Fruit fly (Drosophila melanogaster): ENCODE data around the gene CG34307.

CG34307 gene

dm6 chr3R:11859103-11859502, 38.3 kb upstream of the CG34307 start:
- TF ChIP-seq spab (GFP tag; optimal IDR thresholded peaks at IDR 0.05) (peak; percentile 45), CG6808 (GFP tag; optimal IDR thresholded peaks at IDR 0.05) (peak; percentile 60), CG8119 (GFP tag; IDR thresholded peaks at IDR 0.05) (0 out of 3 replicates have a peak, but pooled peaks have one; percentile 34), CG16779 (tag; optimal IDR thresholded peaks at IDR 0.05) (no peak), Hr4 (GFP tag; optimal IDR thresholded peaks at IDR 0.05) (no peak), achi (GFP tag; optimal IDR thresholded peaks at IDR 0.05) (no peak), dsx (GFP tag; optimal IDR thresholded peaks at IDR 0.05; ENCODE audit: poor library complexity, severe bottlenecking) (peak; percentile 90), Sox15 (GFP tag; optimal IDR thresholded peaks at IDR 0.05) (no peak), ss (GFP tag; optimal IDR thresholded peaks at IDR 0.05) (peak; percentile 79 to 80), CG1621 (tag; optimal IDR thresholded peaks at IDR 0.05) (peak; percentile 67), CG15336 (GFP tag; IDR thresholded peaks at IDR 0.05) (no peak), CG9139 (GFP tag; optimal IDR thresholded peaks at IDR 0.05) (peak; percentile 73), CG6163 (GFP tag; IDR thresholded peaks at IDR 0.05) (peak; percentile 82), CG6854 (GFP tag; optimal IDR thresholded peaks at IDR 0.05) (peak; percentile 40), net (GFP tag; optimal IDR thresholded peaks at IDR 0.05) (peak; percentile 9), Ets96B (tag; optimal IDR thresholded peaks at IDR 0.05) (peak; percentile 37), eg (GFP tag; IDR thresholded peaks at IDR 0.05) (peak; percentile 39; the same call in 1 of the 3 replicates), Sox102F (GFP tag; optimal IDR thresholded peaks at IDR 0.05) (peak; percentile 27)

- TF ChIP-seq net (GFP tag; optimal IDR thresholded peaks at IDR 0.05) (no peak), CG9139 (GFP tag; optimal IDR thresholded peaks at IDR 0.05) (peak; percentile 2), CG6792 (GFP tag; optimal IDR thresholded peaks at IDR 0.05) (peak; percentile 26), CG3032 (tag; optimal IDR thresholded peaks at IDR 0.05) (peak; percentile 33), CG11762 (GFP tag; optimal IDR thresholded peaks at IDR 0.05; ENCODE audit: insufficient read depth) (no peak), OdsH (GFP tag; optimal IDR thresholded peaks at IDR 0.05) (peak; percentile 30), CG11294 (GFP tag; IDR thresholded peaks at IDR 0.05) (no peak), fd85E (GFP tag; optimal IDR thresholded peaks at IDR 0.05) (no peak), CG4318 (GFP tag; optimal IDR thresholded peaks at IDR 0.05) (no peak), dac (GFP tag; optimal IDR thresholded peaks at IDR 0.05) (no peak), CG11902 (GFP tag; optimal IDR thresholded peaks at IDR 0.05) (peak; percentile 25), vri (GFP tag; optimal IDR thresholded peaks at IDR 0.05) (peak; percentile 29), CG32006 (GFP tag; optimal IDR thresholded peaks at IDR 0.05) (no peak), CG34406 (GFP tag; optimal IDR thresholded peaks at IDR 0.05) (peak; percentile 29), CG8632 (GFP tag; optimal IDR thresholded peaks at IDR 0.05) (peak; percentile 44), esn (GFP tag; optimal IDR thresholded peaks at IDR 0.05) (peak; percentile 64), Smox (GFP tag; optimal IDR thresholded peaks at IDR 0.05) (peak; percentile 46), CG6163 (GFP tag; IDR thresholded peaks at IDR 0.05) (peak; percentile 47; the same call in 1 of the 3 replicates), cyc (GFP tag; optimal IDR thresholded peaks at IDR 0.05) (peak; percentile 62), dsx (GFP tag; optimal IDR thresholded peaks at IDR 0.05; ENCODE audit: poor library complexity, severe bottlenecking) (peak; percentile 4), fd59A (GFP tag; optimal IDR thresholded peaks at IDR 0.05) (peak; percentile 0), CG10631 (GFP tag; optimal IDR thresholded peaks at IDR 0.05) (peak; percentile 45), Met (GFP tag; optimal IDR thresholded peaks at IDR 0.05) (peak; percentile 70), achi (GFP tag; optimal IDR thresholded peaks at IDR 0.05) (peak; percentile 26), CG31627 (GFP tag; optimal IDR thresholded peaks at IDR 0.05) (peak; percentile 62), Hr4 (GFP tag; optimal IDR thresholded peaks at IDR 0.05) (no peak), Ets21C (GFP tag; optimal IDR thresholded peaks at IDR 0.05) (peak; percentile 34), CG3919 (GFP tag; optimal IDR thresholded peaks at IDR 0.05) (peak; percentile 37), ss (GFP tag; optimal IDR thresholded peaks at IDR 0.05) (peak; percentile 40 to 70), Blimp-1 (GFP tag; optimal IDR thresholded peaks at IDR 0.05) (no peak), svp (GFP tag) (peak; percentile 81), Sox102F (GFP tag; optimal IDR thresholded peaks at IDR 0.05) (peak; percentile 17), Ets96B (tag; optimal IDR thresholded peaks at IDR 0.05) (no peak), CG8119 (GFP tag; IDR thresholded peaks at IDR 0.05) (no peak), CG6854 (GFP tag; optimal IDR thresholded peaks at IDR 0.05) (no peak), Sox15 (GFP tag; optimal IDR thresholded peaks at IDR 0.05) (peak; percentile 34), Hr38 (GFP tag; optimal IDR thresholded peaks at IDR 0.05) (no peak), CG10669 (GFP tag; optimal IDR thresholded peaks at IDR 0.05) (peak; percentile 7), CG1621 (tag; optimal IDR thresholded peaks at IDR 0.05) (no peak), Hr39 (GFP tag; optimal IDR thresholded peaks at IDR 0.05) (peak; percentile 63), spab (GFP tag; optimal IDR thresholded peaks at IDR 0.05) (no peak), pdm3 (GFP tag; optimal IDR thresholded peaks at IDR 0.05) (peak; percentile 63)
These were observed 37.7 kb upstream of the CG34307 start for dm6 chr3R:11859534-11860254.

Data from whole organism, prepupa.